Worm (Caenorhabditis elegans) whole organism, L2 larva: ENCODE data around the gene R12B2.2.

Experiments used
- R02D3.7 ChIP-seq: fragments of 150-350 bp; optimal IDR thresholded peaks from 2 replicates; lab custom pipeline; 2014; ENCODE audit warnings: missing biosample characterization, missing genetic modification characterization
- Y55F3AM.14 ChIP-seq: fragments of 200-800 bp; sonication (Bioruptor generic); optimal IDR thresholded peaks from 2 replicates; lab custom pipeline; 2018; ENCODE audit warnings: mild to moderate bottlenecking, missing genetic modification characterization, missing compliant biosample characterization
- ZK546.5 ChIP-seq: sonication (generic microtip); optimal IDR thresholded peaks from 2 replicates; lab custom pipeline; 2017; ENCODE audit warnings: missing biosample characterization, missing genetic modification characterization
- alr-1 ChIP-seq: fragments of 150-350 bp; optimal IDR thresholded peaks from 2 replicates; lab custom pipeline; 2014; ENCODE audit warnings: missing biosample characterization, missing genetic modification characterization
- aly-2 ChIP-seq: fragments of 150-350 bp; optimal IDR thresholded peaks from 2 replicates; lab custom pipeline; 2014; ENCODE audit warnings: missing biosample characterization, missing genetic modification characterization
- ama-1 ChIP-seq: fragments of 150-350 bp; optimal IDR thresholded peaks from 2 replicates; lab custom pipeline; 2018; ENCODE audit warnings: inconsistent platforms
- blmp-1 ChIP-seq: sonication (generic microtip); optimal IDR thresholded peaks from 2 replicates; lab custom pipeline; 2017; ENCODE audit warnings: missing genetic modification characterization, mild to moderate bottlenecking, missing compliant biosample characterization, antibody characterized with exemption, moderate library complexity; ENCODE audit not compliant: insufficient read depth
- ceh-16 ChIP-seq: fragments of 150-350 bp; optimal IDR thresholded peaks from 2 replicates; lab custom pipeline; 2014; ENCODE audit warnings: missing biosample characterization, missing genetic modification characterization
- ceh-82 ChIP-seq: fragments of 150-350 bp; optimal IDR thresholded peaks from 2 replicates; lab custom pipeline; 2014; ENCODE audit warnings: missing biosample characterization, missing genetic modification characterization
- crh-2 ChIP-seq: sonication (generic microtip); optimal IDR thresholded peaks from 2 replicates; lab custom pipeline; 2017; ENCODE audit warnings: missing biosample characterization, missing genetic modification characterization
- dmd-4 ChIP-seq: sonication (generic microtip); optimal IDR thresholded peaks from 2 replicates; lab custom pipeline; 2017; ENCODE audit warnings: missing biosample characterization, missing genetic modification characterization
- elt-3 ChIP-seq: sonication (generic microtip); optimal IDR thresholded peaks from 2 replicates; lab custom pipeline; 2017; ENCODE audit warnings: missing biosample characterization, missing genetic modification characterization
- fos-1 ChIP-seq: fragments of 150-350 bp; optimal IDR thresholded peaks from 2 replicates; lab custom pipeline; 2014; ENCODE audit warnings: missing biosample characterization, missing genetic modification characterization
- gmeb-1 ChIP-seq: fragments of 150-350 bp; optimal IDR thresholded peaks from 2 replicates; lab custom pipeline; 2014; ENCODE audit warnings: missing biosample characterization, missing genetic modification characterization
- lin-11 ChIP-seq: fragments of 150-350 bp; sonication (generic microtip); optimal IDR thresholded peaks from 2 replicates; lab custom pipeline; 2014; ENCODE audit warnings: missing biosample characterization, missing genetic modification characterization, inconsistent platforms, mixed read lengths
- lsy-2 ChIP-seq, 2 experiments: fragments of 150-350 bp in 1 of 2; sonication (generic microtip) in 1 of 2; optimal IDR thresholded peaks; 2 replicates each; lab custom pipeline; 2014 to 2017; ENCODE audit warnings: missing biosample characterization in 2 of 2, missing genetic modification characterization in 2 of 2
- mab-5 ChIP-seq: fragments of 150-350 bp; optimal IDR thresholded peaks from 2 replicates; lab custom pipeline; 2014; ENCODE audit warnings: missing biosample characterization, missing genetic modification characterization
- mbf-1 ChIP-seq: sonication (generic microtip); optimal IDR thresholded peaks from 2 replicates; lab custom pipeline; 2017; ENCODE audit warnings: missing biosample characterization, missing genetic modification characterization
- mdl-1 ChIP-seq, 2 experiments: fragments of 150-350 bp in 1 of 2; sonication (generic microtip) in 1 of 2; optimal IDR thresholded peaks; 2 replicates each; lab custom pipeline; 2017; ENCODE audit warnings: missing biosample characterization in 2 of 2, missing genetic modification characterization in 2 of 2
- nhr-10 ChIP-seq: sonication (generic microtip); optimal IDR thresholded peaks from 2 replicates; lab custom pipeline; 2017; ENCODE audit warnings: missing biosample characterization, missing genetic modification characterization
- nhr-11 ChIP-seq: fragments of 150-350 bp; optimal IDR thresholded peaks from 2 replicates; lab custom pipeline; 2014; ENCODE audit warnings: missing biosample characterization, missing genetic modification characterization
- nhr-12 ChIP-seq: fragments of 150-350 bp; optimal IDR thresholded peaks from 2 replicates; lab custom pipeline; 2014; ENCODE audit warnings: missing biosample characterization, missing genetic modification characterization
- nhr-129 ChIP-seq: fragments of 150-350 bp; optimal IDR thresholded peaks from 2 replicates; lab custom pipeline; 2014; ENCODE audit warnings: missing biosample characterization, missing genetic modification characterization
- nhr-21 ChIP-seq: fragments of 150-350 bp; optimal IDR thresholded peaks from 2 replicates; lab custom pipeline; 2014; ENCODE audit warnings: missing biosample characterization, missing genetic modification characterization
- nhr-23 ChIP-seq: fragments of 150-350 bp; optimal IDR thresholded peaks from 2 replicates; lab custom pipeline; 2014; ENCODE audit warnings: missing biosample characterization, missing genetic modification reagents, missing genetic modification characterization
- nhr-237 ChIP-seq: fragments of 150-350 bp; optimal IDR thresholded peaks from 2 replicates; lab custom pipeline; 2014; ENCODE audit warnings: missing biosample characterization, missing genetic modification characterization
- nhr-6 ChIP-seq: fragments of 150-350 bp; optimal IDR thresholded peaks from 2 replicates; lab custom pipeline; 2014; ENCODE audit warnings: missing biosample characterization, missing genetic modification characterization
- nhr-77 ChIP-seq: fragments of 150-350 bp; optimal IDR thresholded peaks from 2 replicates; lab custom pipeline; 2014; ENCODE audit warnings: missing biosample characterization, missing genetic modification characterization
- peb-1 ChIP-seq: fragments of 150-350 bp; optimal IDR thresholded peaks from 2 replicates; lab custom pipeline; 2014; ENCODE audit warnings: missing biosample characterization, missing genetic modification characterization
- sem-4 ChIP-seq: fragments of 150-350 bp; optimal IDR thresholded peaks from 2 replicates; lab custom pipeline; 2014; ENCODE audit warnings: missing biosample characterization, missing genetic modification reagents, missing genetic modification characterization
- skn-1 ChIP-seq: sonication (generic microtip); optimal IDR thresholded peaks from 2 replicates; lab custom pipeline; 2017; ENCODE audit warnings: missing biosample characterization, missing genetic modification characterization
- sma-3 ChIP-seq: sonication (generic microtip); optimal IDR thresholded peaks from 2 replicates; lab custom pipeline; 2016; ENCODE audit warnings: missing genetic modification reagents, missing genetic modification characterization, missing compliant biosample characterization
- sma-9 ChIP-seq, 2 experiments: fragments of 150-350 bp in 1 of 2; sonication (generic microtip) in 1 of 2; optimal IDR thresholded peaks; 2 replicates each; lab custom pipeline; 2014 to 2016; ENCODE audit warnings: missing genetic modification characterization in 2 of 2, mild to moderate bottlenecking in 1 of 2, missing biosample characterization in 1 of 2, missing compliant biosample characterization in 1 of 2, missing genetic modification reagents in 1 of 2, moderate library complexity in 1 of 2
- unc-55 ChIP-seq: fragments of 150-350 bp; sonication (generic microtip); optimal IDR thresholded peaks from 3 replicates; lab custom pipeline; 2014; ENCODE audit warnings: missing biosample characterization, missing genetic modification reagents, missing genetic modification characterization
- unc-62 ChIP-seq: fragments of 150-350 bp; optimal IDR thresholded peaks from 2 replicates; lab custom pipeline; 2014; ENCODE audit warnings: missing biosample characterization, missing genetic modification reagents, missing genetic modification characterization
- ztf-1 ChIP-seq: fragments of 200-800 bp; sonication (Bioruptor generic); conservative IDR thresholded peaks from 2 replicates; pipeline ENCODE4 v1.3.6; 2022; ENCODE audit warnings: missing genetic modification characterization, missing compliant biosample characterization
- ztf-11 ChIP-seq: sonication (generic microtip); optimal IDR thresholded peaks from 2 replicates; lab custom pipeline; 2017; ENCODE audit warnings: missing biosample characterization, missing genetic modification characterization
- ztf-4 ChIP-seq: fragments of 150-350 bp; optimal IDR thresholded peaks from 2 replicates; lab custom pipeline; 2014; ENCODE audit warnings: missing biosample characterization, missing genetic modification characterization

Gene R12B2.2

DNA sequence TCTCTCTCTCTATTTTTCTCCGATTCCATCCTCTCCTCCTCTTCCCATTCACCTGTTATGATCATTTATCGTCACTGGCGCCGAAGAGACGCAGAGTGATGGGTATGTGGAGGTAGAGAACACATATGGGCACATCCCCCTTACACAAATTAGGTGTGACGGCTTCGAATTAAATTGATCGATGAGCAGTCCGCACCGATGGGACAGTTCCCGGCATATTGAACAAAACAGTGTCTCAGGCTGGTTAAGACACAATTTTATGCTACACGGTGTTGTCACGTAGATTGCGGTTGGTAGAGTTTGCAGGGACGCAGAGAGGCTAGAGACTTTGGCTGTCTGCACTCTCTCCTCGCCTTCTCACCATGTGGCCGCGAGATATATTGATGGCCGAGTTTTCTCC lies 8.0 kb downstream of the R12B2.2 start, which contains the start of gene R12B2.7 (continued):
- no peak for TF ChIP-seq elt-3 (tag; lab: Kevin White, UChicago)
- no peak for TF ChIP-seq nhr-129 (tag; lab: Kevin White, UChicago)
- no peak for TF ChIP-seq dmd-4 (tag; lab: Kevin White, UChicago)
- TF ChIP-seq, all 48 proteins: peak for 5

DNA sequence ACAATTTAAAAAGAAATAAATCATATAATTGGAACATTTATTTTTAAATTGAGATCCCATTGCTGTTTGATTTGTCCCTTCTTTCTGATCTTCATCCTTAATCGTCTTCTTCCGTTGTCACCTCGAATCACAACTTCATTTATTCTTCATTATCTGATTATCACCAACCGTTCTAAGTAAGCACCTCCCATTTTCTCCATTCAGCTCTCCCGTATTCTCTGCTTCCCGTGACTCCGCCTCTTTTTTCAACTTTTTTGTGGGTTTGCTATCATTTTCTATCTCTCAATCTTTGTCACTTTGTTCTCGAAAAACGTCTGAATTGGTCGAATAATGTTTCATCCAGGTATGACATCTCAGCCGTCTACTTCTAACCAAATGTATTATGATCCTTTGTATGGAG lies 9.1 kb downstream of the R12B2.2 start, which contains the start of gene sma-4:
Gene sma-4 (plus strand): TSS at position 301 of the 400 bp plus-strand sequence.
- no peak for TF ChIP-seq nhr-10 (tag; lab: Kevin White, UChicago)
- no peak for TF ChIP-seq lin-11 (tag; lab: Kevin White, UChicago)
- no peak for TF ChIP-seq blmp-1 (tag; lab: Kevin White, UChicago)
- no peak for TF ChIP-seq gmeb-1 (tag; lab: Kevin White, UChicago)
- TF ChIP-seq nhr-12 (tag; lab: Kevin White, UChicago) = no peak
- TF ChIP-seq ztf-1 (GFP tag; lab: Robert Waterston, UW) = no peak
- TF ChIP-seq alr-1 (tag; lab: Kevin White, UChicago) = no peak
- no peak for TF ChIP-seq ZK546.5 (tag; lab: Kevin White, UChicago)
- TF ChIP-seq nhr-23 = no peak
- no peak for TF ChIP-seq ztf-11 (tag; lab: Kevin White, UChicago)
- no peak for TF ChIP-seq sem-4 (tag; lab: Kevin White, UChicago)
- no peak for TF ChIP-seq mbf-1 (tag; lab: Kevin White, UChicago)
- TF ChIP-seq nhr-77 (tag; lab: Kevin White, UChicago) = no peak
- TF ChIP-seq mab-5 = no peak
- TF ChIP-seq ceh-82 (tag; lab: Kevin White, UChicago) = no peak
- TF ChIP-seq R02D3.7 (tag; lab: Kevin White, UChicago) = no peak
- no peak for TF ChIP-seq ztf-4
- no peak for TF ChIP-seq ceh-16 (tag; lab: Kevin White, UChicago)
- no peak for TF ChIP-seq nhr-129 (tag; lab: Kevin White, UChicago)
- no peak for TF ChIP-seq Y55F3AM.14 (GFP tag; lab: Kevin White, UChicago)
- TF ChIP-seq, all 48 proteins: peak for 0

DNA sequence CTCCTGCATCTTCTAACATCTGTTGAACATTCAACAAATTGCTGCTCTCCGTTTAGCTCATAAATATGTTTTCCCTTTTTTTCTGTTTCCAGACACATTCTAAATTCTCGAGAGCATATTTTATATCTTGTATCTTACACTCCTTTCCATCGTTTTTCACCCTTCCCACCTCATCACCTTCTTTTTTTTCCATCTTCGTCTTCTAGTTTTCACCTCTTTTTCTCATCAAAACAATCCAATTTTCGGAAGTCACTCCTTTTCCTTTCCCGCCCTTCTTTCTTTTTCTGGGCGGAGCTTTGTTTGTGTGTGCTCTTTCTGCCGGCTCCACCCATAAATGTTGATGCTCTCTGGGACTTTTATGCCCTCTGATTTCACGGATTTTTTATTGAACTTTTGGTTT lies 16.0 kb downstream of the R12B2.2 start:
- TF ChIP-seq ceh-16 (tag; lab: Kevin White, UChicago) = no peak
- no peak for TF ChIP-seq nhr-237 (tag; lab: Kevin White, UChicago)
- no peak for TF ChIP-seq sem-4 (tag; lab: Kevin White, UChicago)
- TF ChIP-seq mdl-1 (tag; optimal IDR thresholded peaks at IDR 0.05; lab: Kevin White, UChicago) = no peak
- TF ChIP-seq ZK546.5 (tag; lab: Kevin White, UChicago) = no peak
- no peak for TF ChIP-seq sma-9 (GFP tag; optimal IDR thresholded peaks at IDR 0.05; lab: Kevin White, UChicago)
- TF ChIP-seq sma-9 (tag; optimal IDR thresholded peaks at IDR 0.05; lab: Kevin White, UChicago) = no peak
- TF ChIP-seq nhr-12 (tag; lab: Kevin White, UChicago) = no peak
- no peak for TF ChIP-seq mab-5
- no peak for TF ChIP-seq skn-1
- TF ChIP-seq ama-1 (lab: Kevin White, UChicago) = no peak
- TF ChIP-seq unc-62 = no peak
- no peak for TF ChIP-seq lsy-2 (tag; optimal IDR thresholded peaks at IDR 0.05; lab: Kevin White, UChicago)
- TF ChIP-seq unc-55 = no peak
- TF ChIP-seq blmp-1 (tag; lab: Kevin White, UChicago) = no peak
- TF ChIP-seq nhr-129 (tag; lab: Kevin White, UChicago) = no peak

DNA sequence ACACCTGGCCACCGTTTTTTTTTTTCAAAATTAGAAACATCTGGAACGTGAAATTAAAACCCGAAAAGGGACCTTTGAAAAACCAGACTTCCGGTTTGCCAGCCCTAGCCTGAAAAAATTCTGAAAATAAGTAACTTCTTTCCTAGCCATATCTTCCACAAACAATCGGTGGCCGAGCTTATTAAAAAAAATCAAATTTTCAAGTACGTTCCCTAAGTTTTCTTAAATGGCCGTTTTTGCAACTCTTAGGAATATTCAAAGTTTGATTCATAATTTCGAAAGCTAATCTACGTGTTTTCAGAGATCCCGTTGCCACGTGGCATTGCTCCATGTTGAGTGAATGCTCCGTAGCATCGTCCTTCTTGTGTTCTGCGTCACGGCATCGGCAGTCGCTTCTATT lies 16.8 kb downstream of the R12B2.2 start, which contains the start of gene R12B2.8:
Gene R12B2.8 (plus strand): TSS at position 301 of the 400 bp plus-strand sequence.
- TF ChIP-seq fos-1 (tag; lab: Kevin White, UChicago) = no peak
- TF ChIP-seq sma-9 (GFP tag; optimal IDR thresholded peaks at IDR 0.05; lab: Kevin White, UChicago) = no peak
- no peak for TF ChIP-seq sma-9 (tag; optimal IDR thresholded peaks at IDR 0.05; lab: Kevin White, UChicago)
- TF ChIP-seq nhr-12 (tag; lab: Kevin White, UChicago) = no peak
- TF ChIP-seq nhr-6 (tag; lab: Kevin White, UChicago) = no peak
- no peak for TF ChIP-seq mdl-1 (tag; optimal IDR thresholded peaks at IDR 0.05; lab: Kevin White, UChicago)
- no peak for TF ChIP-seq mab-5
- TF ChIP-seq aly-2 (tag; lab: Kevin White, UChicago) = no peak
- no peak for TF ChIP-seq alr-1 (tag; lab: Kevin White, UChicago)
- TF ChIP-seq nhr-21 (tag; lab: Kevin White, UChicago) = no peak
- TF ChIP-seq peb-1 (tag; lab: Kevin White, UChicago) = no peak
- no peak for TF ChIP-seq blmp-1 (tag; lab: Kevin White, UChicago)
- TF ChIP-seq sma-3 (GFP tag; lab: Kevin White, UChicago) = no peak
- no peak for TF ChIP-seq ZK546.5 (tag; lab: Kevin White, UChicago)
- no peak for TF ChIP-seq crh-2 (tag; lab: Kevin White, UChicago)
- TF ChIP-seq ztf-4 = no peak
- TF ChIP-seq ceh-82 (tag; lab: Kevin White, UChicago) = no peak
- TF ChIP-seq nhr-10 (tag; lab: Kevin White, UChicago) = no peak
- TF ChIP-seq lin-11 (tag; lab: Kevin White, UChicago) = no peak
- no peak for TF ChIP-seq nhr-11 (tag; lab: Kevin White, UChicago)
